Fruit fly (Drosophila melanogaster): ENCODE results near the gene eRF1.
A peak's percentile ranks its signal among the peaks of the same experiment; 100 is the strongest.

The eRF1 gene

DNA sequence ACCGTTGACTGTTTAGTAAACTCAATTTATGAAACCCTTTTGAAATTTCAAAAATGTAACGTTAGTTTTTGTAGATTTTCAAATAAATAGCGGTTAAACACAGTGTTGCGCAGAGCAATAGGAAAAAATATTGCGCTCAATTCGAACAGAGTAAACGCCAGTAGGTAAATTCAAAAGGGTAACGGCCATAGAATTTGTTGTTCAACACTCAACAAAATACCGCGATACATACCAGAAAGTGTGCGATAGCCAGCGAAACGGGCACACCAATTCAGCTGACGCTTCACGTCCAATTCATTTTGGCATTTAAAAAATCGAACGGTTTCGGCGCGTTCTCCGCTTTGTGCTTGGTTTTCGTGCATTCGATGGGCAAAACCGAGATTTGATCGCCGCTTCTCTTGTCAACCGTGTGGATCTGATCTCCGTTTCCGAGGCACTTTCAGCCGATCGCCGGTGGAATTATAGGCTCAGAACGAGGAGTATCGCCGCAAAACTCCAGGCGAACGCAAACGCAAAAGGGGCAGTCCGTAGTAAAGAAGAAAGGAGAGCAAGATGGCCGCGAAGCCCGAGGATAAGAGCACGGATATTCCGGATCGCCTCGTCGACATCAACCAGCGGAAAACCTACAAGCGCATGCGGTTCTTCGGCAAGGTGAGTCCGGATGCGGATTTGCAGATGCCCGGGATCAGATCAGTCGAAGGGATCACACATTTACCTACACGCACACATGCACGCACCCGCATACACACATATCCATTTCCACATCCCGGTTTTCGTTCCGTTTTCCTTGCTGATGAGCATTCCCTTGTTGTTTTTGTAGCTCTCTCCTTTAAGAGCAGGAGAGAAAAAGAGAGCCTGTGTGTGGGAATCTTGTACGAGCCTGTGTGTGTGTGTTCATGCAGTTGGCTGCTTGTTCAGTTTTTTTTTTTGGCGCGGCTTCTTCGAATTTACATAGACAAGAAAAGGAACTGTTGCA lies 38.1 kb upstream of the eRF1 start (continued):
- TF ChIP-seq CG15479 (GFP tag; optimal IDR thresholded peaks at IDR 0.05): peak; percentile 54
- no peak for TF ChIP-seq nom (GFP tag; optimal IDR thresholded peaks at IDR 0.05)
- no peak for TF ChIP-seq CG1529 (GFP tag; optimal IDR thresholded peaks at IDR 0.05)
- TF ChIP-seq Trl (optimal IDR thresholded peaks at IDR 0.05): peak; percentile 3 to 67
- TF ChIP-seq Trl (GFP tag; optimal IDR thresholded peaks at IDR 0.05): peak; percentile 60
- TF ChIP-seq pnt (GFP tag; optimal IDR thresholded peaks at IDR 0.05): no peak
- TF ChIP-seq Xrp1 (GFP tag; IDR thresholded peaks at IDR 0.05): peak; percentile 53; the same call in 1 of the 2 replicates
- peak; percentile 92 for TF ChIP-seq Sin3A (optimal IDR thresholded peaks at IDR 0.05)
- no peak for TF ChIP-seq PHDP (tag; optimal IDR thresholded peaks at IDR 0.05)
- no peak for TF ChIP-seq trh (GFP tag; optimal IDR thresholded peaks at IDR 0.05)
- TF ChIP-seq chm (GFP tag; IDR thresholded peaks at IDR 0.05): no peak
- TF ChIP-seq CG18262 (tag; optimal IDR thresholded peaks at IDR 0.05): no peak
- TF ChIP-seq Optix (GFP tag; IDR thresholded peaks at IDR 0.05): no peak
- TF ChIP-seq CG11723 (GFP tag; optimal IDR thresholded peaks at IDR 0.05): no peak
- peak; percentile 12 for TF ChIP-seq CG12236 (GFP tag; optimal IDR thresholded peaks at IDR 0.05)
- TF ChIP-seq pfk (GFP tag; optimal IDR thresholded peaks at IDR 0.05): peak; percentile 73
- no peak for TF ChIP-seq gt (GFP tag; IDR thresholded peaks at IDR 0.05)
- no peak for TF ChIP-seq ci (GFP tag; IDR thresholded peaks at IDR 0.05)
- TF ChIP-seq Lhr (GFP tag; optimal IDR thresholded peaks at IDR 0.05): peak; percentile 80
- no peak for TF ChIP-seq unpg (GFP tag; optimal IDR thresholded peaks at IDR 0.05)
- 0 out of 3 replicates have a peak, but pooled peaks have one; percentile 31 for TF ChIP-seq Aef1 (GFP tag; IDR thresholded peaks at IDR 0.05)
- peak; percentile 64 for TF ChIP-seq Dbx (GFP tag; IDR thresholded peaks at IDR 0.05)
- TF ChIP-seq Dip3 (GFP tag; optimal IDR thresholded peaks at IDR 0.05): peak; percentile 59
- TF ChIP-seq HHEX (GFP tag; optimal IDR thresholded peaks at IDR 0.05): no peak
- TF ChIP-seq CG12391 (tag; optimal IDR thresholded peaks at IDR 0.05): peak; percentile 44
- no peak for TF ChIP-seq CG31441 (GFP tag; IDR thresholded peaks at IDR 0.05)
- TF ChIP-seq CG6854 (GFP tag; optimal IDR thresholded peaks at IDR 0.05): no peak
- no peak; the same call in 1 of the 2 replicates for TF ChIP-seq aop (GFP tag; IDR thresholded peaks at IDR 0.05)
- no peak for TF ChIP-seq Doc2 (GFP tag; IDR thresholded peaks at IDR 0.05)
- no peak for TF ChIP-seq CG13296 (GFP tag; optimal IDR thresholded peaks at IDR 0.05)
- TF ChIP-seq E2f2 (GFP tag; IDR thresholded peaks at IDR 0.05): peak; percentile 95
- peak; percentile 90 for TF ChIP-seq amos (GFP tag; IDR thresholded peaks at IDR 0.05; ENCODE audit: partially characterized antibody)
- TF ChIP-seq CG1647 (GFP tag; optimal IDR thresholded peaks at IDR 0.05): peak; percentile 8
- TF ChIP-seq corto (GFP tag; optimal IDR thresholded peaks at IDR 0.05): no peak
- TF ChIP-seq CG14050 (GFP tag; IDR thresholded peaks at IDR 0.05): 0 out of 3 replicates have a peak, but pooled peaks have one; percentile 14
- TF ChIP-seq CG14667 (GFP tag; IDR thresholded peaks at IDR 0.05): no peak
- peak; percentile 2 for TF ChIP-seq CG7987 (GFP tag; optimal IDR thresholded peaks at IDR 0.05)
- peak; percentile 87 for TF ChIP-seq CG42726 (GFP tag; IDR thresholded peaks at IDR 0.05; ENCODE audit: partially characterized antibody)
- TF ChIP-seq CG6791 (GFP tag; IDR thresholded peaks at IDR 0.05; ENCODE audit: partially characterized antibody): peak; percentile 89
- peak; percentile 66 for TF ChIP-seq CG1792 (GFP tag; optimal IDR thresholded peaks at IDR 0.05)
- TF ChIP-seq YL-1 (GFP tag; optimal IDR thresholded peaks at IDR 0.05): peak; percentile 45
- peak; percentile 30 for TF ChIP-seq luna (GFP tag; optimal IDR thresholded peaks at IDR 0.05)
- TF ChIP-seq salm (tag; optimal IDR thresholded peaks at IDR 0.05): no peak
- TF ChIP-seq CG17568 (GFP tag; optimal IDR thresholded peaks at IDR 0.05): no peak
- TF ChIP-seq CG16815 (GFP tag; optimal IDR thresholded peaks at IDR 0.05): no peak
- TF ChIP-seq Six4 (GFP tag; optimal IDR thresholded peaks at IDR 0.05): peak; percentile 10
- no peak for TF ChIP-seq CG6272 (GFP tag; IDR thresholded peaks at IDR 0.05)
- TF ChIP-seq nau (GFP tag; optimal IDR thresholded peaks at IDR 0.05): no peak
- TF ChIP-seq CG3281 (GFP tag; optimal IDR thresholded peaks at IDR 0.05): no peak

All from whole organism, embryonic.